Fruit fly (Drosophila melanogaster): ENCODE measurements around the gene Spn.
A peak's percentile ranks its signal among the peaks of the same experiment; 100 is the strongest.

The Spn gene

dm6 chr3L:2579557-2580224, 25.6 kb upstream of the Spn start (continued):
- TF ChIP-seq lmd (GFP tag; IDR thresholded peaks at IDR 0.05) = no peak
- no peak for TF ChIP-seq Mad (GFP tag; optimal IDR thresholded peaks at IDR 0.05)
- TF ChIP-seq Hr51 (GFP tag; optimal IDR thresholded peaks at IDR 0.05) = no peak
- TF ChIP-seq crol (GFP tag; IDR thresholded peaks at IDR 0.05) = no peak
- TF ChIP-seq chn (GFP tag; optimal IDR thresholded peaks at IDR 0.05) = no peak
- TF ChIP-seq amos (GFP tag; IDR thresholded peaks at IDR 0.05; ENCODE audit: partially characterized antibody) = no peak
- TF ChIP-seq CG2129 (GFP tag; IDR thresholded peaks at IDR 0.05; ENCODE audit: partially characterized antibody) = peak; percentile 50
- no peak for TF ChIP-seq CG12659 (GFP tag; optimal IDR thresholded peaks at IDR 0.05)
- TF ChIP-seq Side (GFP tag; optimal IDR thresholded peaks at IDR 0.05) = no peak
- no peak for TF ChIP-seq CG34422 (GFP tag; IDR thresholded peaks at IDR 0.05)
- TF ChIP-seq vnd (GFP tag; IDR thresholded peaks at IDR 0.05; ENCODE audit: partially characterized antibody) = peak; percentile 60; the same call in 2 of the 3 replicates
- no peak for TF ChIP-seq CG1792 (GFP tag; optimal IDR thresholded peaks at IDR 0.05)
- TF ChIP-seq dimm (GFP tag; IDR thresholded peaks at IDR 0.05) = no peak
- no peak for TF ChIP-seq CG10267 (tag; optimal IDR thresholded peaks at IDR 0.05)
- peak; percentile 71 for TF ChIP-seq ato (GFP tag; IDR thresholded peaks at IDR 0.05; ENCODE audit: partially characterized antibody)
- TF ChIP-seq Sin3A (optimal IDR thresholded peaks at IDR 0.05) = no peak
- no peak for TF ChIP-seq az2 (GFP tag; optimal IDR thresholded peaks at IDR 0.05)
- TF ChIP-seq peb (GFP tag; IDR thresholded peaks at IDR 0.05) = no peak
- TF ChIP-seq CG10654 (GFP tag; optimal IDR thresholded peaks at IDR 0.05) = no peak
- no peak for TF ChIP-seq eve (GFP tag; optimal IDR thresholded peaks at IDR 0.05)
- TF ChIP-seq otp (GFP tag; IDR thresholded peaks at IDR 0.05) = no peak
- no peak for TF ChIP-seq CG10274 (GFP tag; optimal IDR thresholded peaks at IDR 0.05)
- no peak for TF ChIP-seq tup (GFP tag; optimal IDR thresholded peaks at IDR 0.05)
- no peak for TF ChIP-seq hkb (optimal IDR thresholded peaks at IDR 0.05)
- TF ChIP-seq hkb (GFP tag; IDR thresholded peaks at IDR 0.05) = no peak
- TF ChIP-seq Hr39 (optimal IDR thresholded peaks at IDR 0.05) = no peak
- peak; percentile 60; the same call in 2 of the 3 replicates for TF ChIP-seq CG7963 (GFP tag; IDR thresholded peaks at IDR 0.05; ENCODE audit: partially characterized antibody)
- no peak for TF ChIP-seq Dad (GFP tag; optimal IDR thresholded peaks at IDR 0.05)
- TF ChIP-seq CG15514 (GFP tag; optimal IDR thresholded peaks at IDR 0.05) = no peak
- no peak for TF ChIP-seq HmgZ (tag; optimal IDR thresholded peaks at IDR 0.05)
- TF ChIP-seq CG6175 (GFP tag; IDR thresholded peaks at IDR 0.05) = no peak
- no peak for TF ChIP-seq CG18476 (GFP tag; optimal IDR thresholded peaks at IDR 0.05)
- TF ChIP-seq CG6813 (GFP tag; optimal IDR thresholded peaks at IDR 0.05) = no peak
- no peak for TF ChIP-seq CG6683 (GFP tag; optimal IDR thresholded peaks at IDR 0.05)
- TF ChIP-seq kay (GFP tag; optimal IDR thresholded peaks at IDR 0.05) = no peak
- TF ChIP-seq so (GFP tag; IDR thresholded peaks at IDR 0.05) = no peak
- TF ChIP-seq abd-A (tag; optimal IDR thresholded peaks at IDR 0.05) = peak; percentile 19
- TF ChIP-seq da (GFP tag; optimal IDR thresholded peaks at IDR 0.05) = no peak
- no peak for TF ChIP-seq CG15269 (tag; optimal IDR thresholded peaks at IDR 0.05)
- TF ChIP-seq CG10462 (GFP tag; optimal IDR thresholded peaks at IDR 0.05) = no peak
- no peak for TF ChIP-seq HLHmδ (GFP tag; optimal IDR thresholded peaks at IDR 0.05)
- TF ChIP-seq Fer2 (tag; optimal IDR thresholded peaks at IDR 0.05) = no peak
- TF ChIP-seq CG6254 (GFP tag; optimal IDR thresholded peaks at IDR 0.05) = no peak
- TF ChIP-seq CG4854 (GFP tag; optimal IDR thresholded peaks at IDR 0.05) = no peak
- TF ChIP-seq CG13296 (GFP tag; optimal IDR thresholded peaks at IDR 0.05) = no peak
- TF ChIP-seq Bdp1 (GFP tag; optimal IDR thresholded peaks at IDR 0.05) = no peak
- no peak for TF ChIP-seq Trl (optimal IDR thresholded peaks at IDR 0.05)
- no peak for TF ChIP-seq Trl (GFP tag; optimal IDR thresholded peaks at IDR 0.05)
- no peak for TF ChIP-seq phol (tag; optimal IDR thresholded peaks at IDR 0.05)
- TF ChIP-seq Taf1 (GFP tag; IDR thresholded peaks at IDR 0.05) = no peak
- no peak for TF ChIP-seq CG2120 (GFP tag; optimal IDR thresholded peaks at IDR 0.05)
